Worm (Caenorhabditis elegans) whole organism, young adult: ENCODE measurements around the gene cpt-4.

Source experiments
- C06A6.2 ChIP-seq: fragments of 200-800 bp; sonication (Bioruptor generic); conservative IDR thresholded peaks from 2 replicates; pipeline ENCODE4 v1.3.6; 2022; ENCODE audit warnings: missing genetic modification characterization, missing compliant biosample characterization
- F55B11.4 ChIP-seq: sonication (generic microtip); optimal IDR thresholded peaks from 2 replicates; lab custom pipeline; 2016; ENCODE audit warnings: missing compliant biosample characterization, missing genetic modification characterization, borderline replicate concordance; ENCODE audit not compliant: insufficient read depth
- F57A8.1 ChIP-seq: fragments of 200-800 bp; sonication (Bioruptor generic); optimal IDR thresholded peaks from 2 replicates; lab custom pipeline; 2018; ENCODE audit warnings: mild to moderate bottlenecking, missing genetic modification characterization, moderate library complexity, missing compliant biosample characterization
- Y53F4B.3 ChIP-seq: fragments of 200-800 bp; sonication (Bioruptor generic); IDR thresholded peaks from 2 replicates; pipeline ENCODE4 v1.3.6; 2022; ENCODE audit warnings: missing genetic modification reagents, missing genetic modification characterization, missing compliant biosample characterization
- Y95B8A.8 ChIP-seq: fragments of 200-800 bp; sonication (Bioruptor generic); IDR thresholded peaks from 2 replicates; pipeline ENCODE4 v1.3.6; 2022; ENCODE audit warnings: missing genetic modification reagents, missing genetic modification characterization, missing compliant biosample characterization
- madf-10 ChIP-seq: sonication (generic microtip); optimal IDR thresholded peaks from 2 replicates; lab custom pipeline; 2016; ENCODE audit warnings: mild to moderate bottlenecking, missing genetic modification characterization, missing compliant biosample characterization
- madf-8 ChIP-seq: fragments of 200-800 bp; sonication (Bioruptor generic); conservative IDR thresholded peaks from 2 replicates; pipeline ENCODE4 v1.3.6; 2022; ENCODE audit warnings: missing genetic modification reagents, missing genetic modification characterization, missing compliant biosample characterization
- mes-4 ChIP-seq: sonication (generic microtip); optimal IDR thresholded peaks from 2 replicates; lab custom pipeline; 2016; ENCODE audit warnings: missing genotype, missing genetic modification characterization, missing compliant biosample characterization
- rpc-1 ChIP-seq, 2 experiments: fragments of 150-350 bp in 1 of 2; sonication (generic microtip) in 1 of 2; optimal IDR thresholded peaks; 2 replicates each; lab custom pipeline; 2014 to 2018; ENCODE audit warnings: missing biosample characterization in 1 of 2, missing genetic modification characterization in 1 of 2, missing genetic modification reagents in 1 of 2, missing genotype in 1 of 2
- tbp1 ChIP-seq: fragments of 200-800 bp; sonication (Bioruptor generic); optimal IDR thresholded peaks from 2 replicates; lab custom pipeline; 2018; ENCODE audit warnings: mild to moderate bottlenecking, missing genetic modification characterization, missing compliant biosample characterization
- unc-130 ChIP-seq: sonication (generic microtip); optimal IDR thresholded peaks from 2 replicates; lab custom pipeline; 2016; ENCODE audit warnings: missing genetic modification reagents, missing genetic modification characterization, missing compliant biosample characterization
- unc-62 ChIP-seq: fragments of 150-350 bp; optimal IDR thresholded peaks from 2 replicates; lab custom pipeline; 2014; ENCODE audit warnings: missing biosample characterization, missing genetic modification reagents, missing genetic modification characterization
- ztf-3 ChIP-seq: fragments of 200-800 bp; sonication (Bioruptor generic); optimal IDR thresholded peaks from 2 replicates; lab custom pipeline; 2018; ENCODE audit warnings: mild to moderate bottlenecking, missing genetic modification characterization, missing compliant biosample characterization

ce11 chrV:5050073-5050599, 22.6 kb upstream of the cpt-4 start:
- no peak for TF ChIP-seq F57A8.1 (GFP tag; lab: Kevin White, UChicago)
- TF ChIP-seq Y53F4B.3, result no peak
- no peak for TF ChIP-seq C06A6.2 (GFP tag; lab: Robert Waterston, UW)
- TF ChIP-seq rpc-1 (optimal IDR thresholded peaks at IDR 0.05; lab: Kevin White, UChicago), result no peak
- TF ChIP-seq rpc-1 (tag; optimal IDR thresholded peaks at IDR 0.05; lab: Kevin White, UChicago), result no peak
- TF ChIP-seq unc-62 (GFP tag; lab: Kevin White, UChicago), result no peak
- no peak for TF ChIP-seq F55B11.4 (tag; lab: Kevin White, UChicago)
- TF ChIP-seq ztf-3 (GFP tag; lab: Kevin White, UChicago), result no peak
- TF ChIP-seq mes-4 (tag; lab: Kevin White, UChicago), result no peak
- no peak for TF ChIP-seq Y95B8A.8 (GFP tag; lab: Robert Waterston, UW)
- TF ChIP-seq madf-8 (GFP tag; lab: Robert Waterston, UW), result no peak
- TF ChIP-seq unc-130 (GFP tag; lab: Kevin White, UChicago), result no peak
- TF ChIP-seq madf-10 (tag; lab: Kevin White, UChicago), result no peak
- no peak for TF ChIP-seq tbp1
